Worm (Caenorhabditis elegans): ENCODE measurements around the gene Y69A2AR.1.
A peak's percentile ranks its signal among the peaks of the same experiment; 100 is the strongest.

The Y69A2AR.1 gene

DNA sequence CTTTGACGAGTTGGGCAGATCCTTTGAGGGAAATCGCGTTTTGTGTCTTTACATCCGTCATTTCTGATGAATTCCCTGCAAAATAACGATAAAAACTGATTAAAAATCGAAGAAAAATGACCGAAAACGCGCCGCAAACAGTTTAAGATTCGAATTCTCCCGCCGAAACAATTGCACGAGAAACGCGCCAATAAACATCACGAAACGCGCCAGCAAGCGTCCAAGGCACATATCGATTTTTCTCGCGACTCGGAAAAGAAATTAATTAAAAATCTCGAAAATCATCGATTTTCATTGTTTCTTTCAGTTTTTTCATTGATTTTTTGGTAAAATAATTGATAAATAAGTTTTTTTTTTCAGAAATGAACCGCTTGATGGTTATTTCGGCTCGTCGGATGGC lies 25.9 kb upstream of the Y69A2AR.1 start, which contains the start of the genes mdf-2 and nduv-3 (continued):
- TF ChIP-seq hmg-20 (GFP tag; IDR thresholded peaks at IDR 0.05) (no peak), xnd-1 (tag; optimal IDR thresholded peaks at IDR 0.05) (peak; percentile 53), dox-1 (GFP tag; IDR thresholded peaks at IDR 0.05) (peak; percentile 74), somi-1 (GFP tag; optimal IDR thresholded peaks at IDR 0.05) (no peak), lin-35 (GFP tag; optimal IDR thresholded peaks at IDR 0.05) (peak in 2 of 3 experiments; percentile 64 to 88), snpc-1.1 (tag; optimal IDR thresholded peaks at IDR 0.05; ENCODE audit: insufficient read depth) (no peak), efl-1 (GFP tag; optimal IDR thresholded peaks at IDR 0.05) (peak; percentile 84), nhr-80 (tag; optimal IDR thresholded peaks at IDR 0.05) (no peak), ZK185.1 (tag; optimal IDR thresholded peaks at IDR 0.05; ENCODE audit: poor library complexity, severe bottlenecking) (no peak), bed-1 (GFP tag; IDR thresholded peaks at IDR 0.05) (no peak)

DNA sequence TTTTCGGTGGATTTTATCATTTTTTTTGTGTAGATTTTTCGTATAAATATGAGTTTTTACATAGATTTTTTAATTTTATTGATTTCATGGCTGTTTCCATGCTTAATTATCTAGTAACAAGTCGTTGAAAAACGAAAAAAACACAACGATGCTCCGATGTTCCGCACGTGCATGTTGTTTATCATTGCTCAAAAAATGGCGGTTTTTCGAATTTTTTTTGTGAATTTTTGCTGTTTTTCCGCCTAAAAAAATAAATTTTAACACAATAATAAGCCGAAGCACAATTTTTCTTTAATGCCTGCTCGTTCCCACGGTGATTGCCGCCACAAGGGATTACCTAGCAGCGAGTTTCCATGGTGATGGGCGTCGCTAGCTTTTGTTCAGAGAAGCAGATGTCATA lies 24.8 kb upstream of the Y69A2AR.1 start:
- TF ChIP-seq zim-3 (tag; optimal IDR thresholded peaks at IDR 0.05) (no peak), madf-6 (GFP tag; IDR thresholded peaks at IDR 0.05) (peak; percentile 43; the same call in 1 of the 2 replicates), Y67H2A.10 (GFP tag; conservative IDR thresholded peaks at IDR 0.05) (no peak), Y56A3A.18 (GFP tag; IDR thresholded peaks at IDR 0.05) (no peak), hlh-12 (tag; optimal IDR thresholded peaks at IDR 0.05) (no peak), T26A5.8 (tag; optimal IDR thresholded peaks at IDR 0.05) (no peak), hmg-20 (GFP tag; IDR thresholded peaks at IDR 0.05) (no peak), pha-4 (tag; optimal IDR thresholded peaks at IDR 0.05) (no peak), akir-1 (GFP tag; optimal IDR thresholded peaks at IDR 0.05) (no peak), B0336.3 (GFP tag; IDR thresholded peaks at IDR 0.05) (no peak), attf-3 (GFP tag; conservative IDR thresholded peaks at IDR 0.05) (peak; percentile 77), lin-54 (GFP tag; optimal IDR thresholded peaks at IDR 0.05) (peak; percentile 41), cebp-1 (GFP tag; IDR thresholded peaks at IDR 0.05) (no peak), cebp-1 (tag; optimal IDR thresholded peaks at IDR 0.05) (no peak)

- TF ChIP-seq lag-1 (GFP tag; IDR thresholded peaks at IDR 0.05), result no peak
- TF ChIP-seq attf-3 (GFP tag; conservative IDR thresholded peaks at IDR 0.05), result 0 out of 2 replicates have a peak, but pooled peaks have one; percentile 23
- TF ChIP-seq nhr-80 (tag; optimal IDR thresholded peaks at IDR 0.05), result no peak
Observed at ce11 chrIV:2642673-2643072, 24.2 kb upstream of the Y69A2AR.1 start, which contains the start of gene ric-8. ric-8 (plus strand) TSS chrIV:2642973.

ce11 chrIV:2650031-2650430 lies 16.8 kb upstream of the Y69A2AR.1 start:
- TF ChIP-seq him-1 (tag; optimal IDR thresholded peaks at IDR 0.05) (peak; percentile 17), gei-17 (GFP tag; optimal IDR thresholded peaks at IDR 0.05) (no peak)

DNA sequence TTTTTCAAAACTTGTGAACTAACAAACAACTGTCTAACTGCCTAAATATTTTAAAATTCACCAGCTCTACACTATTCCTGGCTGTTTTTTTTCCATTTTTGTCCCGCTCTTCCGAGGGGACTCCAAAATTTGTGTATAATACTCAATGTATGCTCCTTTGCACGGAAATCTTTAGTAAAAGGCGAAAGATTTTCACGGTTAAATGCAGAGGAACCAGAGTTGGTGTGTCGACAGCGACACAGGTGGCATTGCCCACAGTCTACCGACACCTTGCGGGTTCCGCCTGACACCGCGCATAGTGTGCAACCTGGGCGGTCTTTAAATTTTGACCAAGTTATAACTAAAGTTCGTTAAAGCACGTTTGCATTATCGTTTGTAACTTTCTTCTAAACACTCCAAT lies 11.9 kb upstream of the Y69A2AR.1 start:
- TF ChIP-seq mcd-1 (GFP tag; IDR thresholded peaks at IDR 0.05), result peak; percentile 85
- TF ChIP-seq lsl-1 (GFP tag; optimal IDR thresholded peaks at IDR 0.05), result peak; percentile 77
- TF ChIP-seq hlh-26 (GFP tag; conservative IDR thresholded peaks at IDR 0.05), result no peak
- no peak for TF ChIP-seq mxl-1 (tag; optimal IDR thresholded peaks at IDR 0.05)
- TF ChIP-seq tbx-9 (tag; optimal IDR thresholded peaks at IDR 0.05; ENCODE audit: borderline replicate concordance), result no peak
- TF ChIP-seq ceh-91 (GFP tag; IDR thresholded peaks at IDR 0.05), result peak; percentile 40; the same call in 1 of the 2 replicates
- TF ChIP-seq ceh-100 (GFP tag; IDR thresholded peaks at IDR 0.05), result no peak
- TF ChIP-seq hsf-1 (GFP tag; IDR thresholded peaks at IDR 0.05), result peak; percentile 36; the same call in 1 of the 2 replicates
- TF ChIP-seq zim-3 (tag; optimal IDR thresholded peaks at IDR 0.05), result peak; percentile 38
- TF ChIP-seq rpc-1 (optimal IDR thresholded peaks at IDR 0.05), result no peak
- peak; percentile 4 for TF ChIP-seq rpc-1 (tag; optimal IDR thresholded peaks at IDR 0.05)
- no peak for TF ChIP-seq pha-4 (tag; optimal IDR thresholded peaks at IDR 0.05)
- TF ChIP-seq F52B5.7 (tag; optimal IDR thresholded peaks at IDR 0.05), result no peak
- TF ChIP-seq F49E8.2 (tag; optimal IDR thresholded peaks at IDR 0.05; ENCODE audit: insufficient read depth), result peak; percentile 46
- no peak for TF ChIP-seq ceh-58 (GFP tag; IDR thresholded peaks at IDR 0.05)
- TF ChIP-seq die-1 (tag; optimal IDR thresholded peaks at IDR 0.05), result no peak
- TF ChIP-seq nfya-1 (tag; optimal IDR thresholded peaks at IDR 0.05; ENCODE audit: borderline replicate concordance, insufficient read depth), result no peak
- TF ChIP-seq hmg-1.2 (GFP tag; IDR thresholded peaks at IDR 0.05), result peak; percentile 92
- no peak for TF ChIP-seq bed-2 (GFP tag; IDR thresholded peaks at IDR 0.05)

All from whole organism, young adult.